Worm (Caenorhabditis elegans): ENCODE results near the gene sri-20.

- no peak for TF ChIP-seq nhr-28 (tag; optimal IDR thresholded peaks at IDR 0.05)
- TF ChIP-seq elt-3 (tag; optimal IDR thresholded peaks at IDR 0.05): no peak
- no peak for TF ChIP-seq lsy-2 (tag; optimal IDR thresholded peaks at IDR 0.05)
- TF ChIP-seq nhr-12 (tag; optimal IDR thresholded peaks at IDR 0.05): no peak
- TF ChIP-seq ham-2 (GFP tag; optimal IDR thresholded peaks at IDR 0.05): no peak
- TF ChIP-seq nhr-237 (tag; optimal IDR thresholded peaks at IDR 0.05): no peak
- TF ChIP-seq ztf-11 (tag; optimal IDR thresholded peaks at IDR 0.05): no peak
- no peak for TF ChIP-seq flh-1 (GFP tag; optimal IDR thresholded peaks at IDR 0.05)
- no peak for TF ChIP-seq elt-1 (tag; optimal IDR thresholded peaks at IDR 0.05; ENCODE audit: borderline replicate concordance, insufficient read depth)
- no peak for TF ChIP-seq unc-39 (tag; optimal IDR thresholded peaks at IDR 0.05)
Measured at ce11 chrV:10388318-10388717, 20.0 kb downstream of the sri-20 start, which contains the start of gene AC3.5.
